Fruit fly (Drosophila melanogaster): Measurements from ENCODE around the gene Hpf1.

Gene Hpf1

DNA sequence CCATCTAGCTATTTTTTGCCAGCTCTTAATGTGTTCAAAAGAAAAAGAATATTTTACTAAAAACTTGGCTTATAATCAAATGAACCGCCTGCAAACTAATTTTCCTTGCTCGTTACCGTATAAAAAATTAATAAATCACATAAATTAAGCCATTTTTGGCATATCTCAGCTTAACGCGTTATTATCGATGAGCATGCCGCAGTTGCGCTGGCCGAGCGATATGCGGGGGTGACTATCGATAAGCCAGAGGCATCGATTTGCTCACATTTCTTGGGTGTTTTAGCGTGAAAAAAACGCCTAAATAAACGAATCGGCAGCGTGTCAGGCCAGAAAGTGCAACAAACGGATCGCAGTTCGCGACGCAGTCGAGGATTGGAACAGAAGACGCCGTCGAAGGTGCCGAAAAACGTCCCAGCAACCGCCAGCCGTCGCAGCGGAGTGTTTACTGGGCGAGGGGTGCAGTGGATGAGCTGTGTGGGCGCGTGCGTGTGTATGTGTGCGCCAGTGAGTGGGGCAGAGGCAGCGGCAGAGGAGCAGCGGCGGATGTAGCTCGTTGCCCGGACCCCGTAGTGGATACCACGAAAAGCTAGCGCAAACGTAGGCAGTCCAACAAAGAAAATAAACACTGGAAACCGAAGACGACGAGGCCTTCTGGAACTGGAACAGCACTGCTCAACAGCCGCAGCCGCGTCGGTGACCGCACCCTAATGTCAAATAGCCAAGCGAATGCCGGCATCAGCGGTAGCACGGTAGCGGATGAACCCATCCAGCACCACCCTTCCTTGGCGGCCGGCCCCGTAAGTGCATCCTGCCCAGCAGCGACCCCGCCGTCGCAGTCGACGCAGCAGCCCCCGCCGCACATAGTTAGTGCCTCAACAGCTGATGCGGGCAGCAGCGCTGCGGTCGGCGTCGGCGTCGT, 49.1 kb upstream of the Hpf1 start, which contains the start of the genes Sym and Madm (continued):
- TF ChIP-seq dmrt11E (tag; optimal IDR thresholded peaks at IDR 0.05) (peak; percentile 43), prd (optimal IDR thresholded peaks at IDR 0.05) (no peak), prd (GFP tag; IDR thresholded peaks at IDR 0.05) (peak; percentile 72), esg (GFP tag; conservative IDR thresholded peaks at IDR 0.05) (peak; percentile 20; the same call in 1 of the 2 replicates), CG14014 (GFP tag; IDR thresholded peaks at IDR 0.05) (no peak), CG2199 (GFP tag; IDR thresholded peaks at IDR 0.05) (no peak), exex (tag; optimal IDR thresholded peaks at IDR 0.05) (no peak), CG10959 (GFP tag; IDR thresholded peaks at IDR 0.05) (no peak), CG7372 (GFP tag; IDR thresholded peaks at IDR 0.05) (no peak), CG3163 (GFP tag; optimal IDR thresholded peaks at IDR 0.05) (no peak), CG13287 (GFP tag; IDR thresholded peaks at IDR 0.05; ENCODE audit: partially characterized antibody) (peak; percentile 86), Optix (GFP tag; IDR thresholded peaks at IDR 0.05) (no peak), CG2120 (GFP tag; optimal IDR thresholded peaks at IDR 0.05) (peak; percentile 77), CG15479 (GFP tag; optimal IDR thresholded peaks at IDR 0.05) (no peak), danr (GFP tag; IDR thresholded peaks at IDR 0.05) (no peak), CG1233 (GFP tag; optimal IDR thresholded peaks at IDR 0.05) (no peak), CG5953 (GFP tag; IDR thresholded peaks at IDR 0.05) (no peak), so (GFP tag; IDR thresholded peaks at IDR 0.05) (0 out of 3 replicates have a peak, but pooled peaks have one; percentile 47), Hr78 (GFP tag; optimal IDR thresholded peaks at IDR 0.05) (no peak), CG10147 (GFP tag; optimal IDR thresholded peaks at IDR 0.05) (peak; percentile 39), Nf-YC (tag; optimal IDR thresholded peaks at IDR 0.05) (peak; percentile 49), sima (GFP tag; optimal IDR thresholded peaks at IDR 0.05) (no peak), Dref (GFP tag; IDR thresholded peaks at IDR 0.05) (peak; percentile 81), CG2678 (tag; optimal IDR thresholded peaks at IDR 0.05) (no peak), vvl (GFP tag; IDR thresholded peaks at IDR 0.05) (no peak; the same call in 1 of the 2 replicates), dimm (GFP tag; IDR thresholded peaks at IDR 0.05) (no peak), ase (GFP tag; IDR thresholded peaks at IDR 0.05) (no peak), NC2α (GFP tag; optimal IDR thresholded peaks at IDR 0.05) (no peak), gsb (GFP tag; IDR thresholded peaks at IDR 0.05) (no peak), wdn (GFP tag; IDR thresholded peaks at IDR 0.05) (no peak), CG10274 (GFP tag; optimal IDR thresholded peaks at IDR 0.05) (peak; percentile 48), CG9727 (GFP tag; optimal IDR thresholded peaks at IDR 0.05) (peak; percentile 50), CG6654 (GFP tag; optimal IDR thresholded peaks at IDR 0.05) (no peak), CG11456 (GFP tag; IDR thresholded peaks at IDR 0.05) (no peak), br (optimal IDR thresholded peaks at IDR 0.05) (no peak), slp2 (GFP tag; optimal IDR thresholded peaks at IDR 0.05) (no peak), gce (GFP tag; IDR thresholded peaks at IDR 0.05) (no peak), BEAF-32 (GFP tag; optimal IDR thresholded peaks at IDR 0.05) (peak; percentile 95), Sox100B (GFP tag; optimal IDR thresholded peaks at IDR 0.05) (no peak), CG4617 (GFP tag; optimal IDR thresholded peaks at IDR 0.05; ENCODE audit: borderline replicate concordance) (peak; percentile 95), CG6813 (GFP tag; optimal IDR thresholded peaks at IDR 0.05) (no peak), CG7928 (GFP tag; optimal IDR thresholded peaks at IDR 0.05) (no peak), en (GFP tag; optimal IDR thresholded peaks at IDR 0.05) (no peak), al (GFP tag; IDR thresholded peaks at IDR 0.05) (peak; percentile 45), CG14667 (GFP tag; IDR thresholded peaks at IDR 0.05) (no peak), Hand (GFP tag; optimal IDR thresholded peaks at IDR 0.05) (no peak), lbe (GFP tag; optimal IDR thresholded peaks at IDR 0.05) (no peak), MBD-R2 (GFP tag; IDR thresholded peaks at IDR 0.05) (peak; percentile 58; the same call in 1 of the 2 replicates), ara (GFP tag; IDR thresholded peaks at IDR 0.05) (no peak), CG6854 (GFP tag; optimal IDR thresholded peaks at IDR 0.05) (no peak)

All from whole organism, embryonic.